Fruit fly (Drosophila melanogaster): ENCODE data around the gene CG4477.

CG4477 gene

DNA sequence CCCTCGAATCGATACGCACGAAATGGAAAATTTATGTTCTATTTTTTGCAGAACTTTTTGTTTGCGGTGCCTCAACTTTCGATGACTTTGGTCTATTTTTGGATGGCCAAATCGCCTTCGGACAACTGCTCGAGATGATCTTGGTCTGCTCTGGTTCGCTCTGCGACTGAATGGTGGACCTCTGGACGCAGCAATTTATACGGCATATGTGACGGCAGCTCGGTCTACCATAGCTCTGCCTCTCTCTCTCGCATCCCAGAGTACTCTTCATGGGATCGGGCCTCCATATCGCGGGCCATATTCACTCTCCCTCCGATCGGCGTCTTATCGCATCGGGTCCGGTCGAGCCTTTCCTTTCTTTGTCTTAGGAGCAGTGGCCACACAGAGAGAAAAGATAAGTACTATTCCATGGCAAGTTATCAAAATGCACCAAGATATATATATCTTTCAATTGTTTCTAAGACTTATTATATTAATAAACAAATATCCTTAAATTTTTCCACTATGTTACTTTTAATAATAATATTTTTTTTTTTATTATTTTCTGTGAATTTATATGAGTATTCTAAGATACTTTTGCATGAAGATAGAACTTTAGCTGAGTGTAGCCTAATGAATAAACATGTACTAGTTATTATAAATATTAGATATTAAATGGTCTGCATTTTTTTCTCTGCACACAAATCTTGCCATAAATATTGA is 41.2 kb upstream of the CG4477 start, which contains the start of gene Slc45-1 (continued):
- TF ChIP-seq CG14860 (GFP tag; IDR thresholded peaks at IDR 0.05; ENCODE audit: partially characterized antibody) (no peak), CG12744 (GFP tag; optimal IDR thresholded peaks at IDR 0.05) (no peak)

dm6 chr3L:9209665-9210064 is 40.4 kb upstream of the CG4477 start:
- TF ChIP-seq sug (tag; optimal IDR thresholded peaks at IDR 0.05) (peak; percentile 87), Bteb2 (GFP tag; optimal IDR thresholded peaks at IDR 0.05) (no peak), HLH3B (GFP tag; IDR thresholded peaks at IDR 0.05) (no peak), CG11696 (GFP tag; IDR thresholded peaks at IDR 0.05) (no peak), GATAe (GFP tag; conservative IDR thresholded peaks at IDR 0.05) (peak; percentile 70; the same call in 1 of the 2 replicates), Six4 (GFP tag; optimal IDR thresholded peaks at IDR 0.05) (no peak), CG13624 (GFP tag; optimal IDR thresholded peaks at IDR 0.05) (no peak), seq (GFP tag; IDR thresholded peaks at IDR 0.05) (no peak), Dip2 (GFP tag; IDR thresholded peaks at IDR 0.05) (no peak), Med (GFP tag) (peak; percentile 39), gfzf (GFP tag; optimal IDR thresholded peaks at IDR 0.05) (no peak), otp (GFP tag; IDR thresholded peaks at IDR 0.05) (no peak), CG42726 (GFP tag; IDR thresholded peaks at IDR 0.05; ENCODE audit: partially characterized antibody) (no peak), exex (tag; optimal IDR thresholded peaks at IDR 0.05) (peak; percentile 94), CG7987 (GFP tag; optimal IDR thresholded peaks at IDR 0.05) (no peak), PHDP (tag; optimal IDR thresholded peaks at IDR 0.05) (no peak), CG10462 (GFP tag; optimal IDR thresholded peaks at IDR 0.05) (no peak), Dip3 (GFP tag; optimal IDR thresholded peaks at IDR 0.05) (no peak), Drgx (GFP tag; IDR thresholded peaks at IDR 0.05) (peak; percentile 26; the same call in 1 of the 2 replicates), NFAT (GFP tag; IDR thresholded peaks at IDR 0.05) (no peak), D19A (tag; optimal IDR thresholded peaks at IDR 0.05) (no peak), Stat92E (GFP tag; optimal IDR thresholded peaks at IDR 0.05) (no peak), Camta (GFP tag; optimal IDR thresholded peaks at IDR 0.05) (no peak), CG3838 (GFP tag; optimal IDR thresholded peaks at IDR 0.05) (no peak), gcm2 (GFP tag; optimal IDR thresholded peaks at IDR 0.05) (no peak), prd (optimal IDR thresholded peaks at IDR 0.05) (no peak), prd (GFP tag; IDR thresholded peaks at IDR 0.05) (no peak), unpg (GFP tag; optimal IDR thresholded peaks at IDR 0.05) (peak; percentile 10), ato (GFP tag; IDR thresholded peaks at IDR 0.05; ENCODE audit: partially characterized antibody) (no peak), CG2120 (GFP tag; optimal IDR thresholded peaks at IDR 0.05) (no peak), HHEX (GFP tag; optimal IDR thresholded peaks at IDR 0.05) (no peak), ara (GFP tag; IDR thresholded peaks at IDR 0.05) (no peak), CG17328 (GFP tag; IDR thresholded peaks at IDR 0.05) (no peak), chif (GFP tag; optimal IDR thresholded peaks at IDR 0.05) (no peak), vvl (GFP tag; IDR thresholded peaks at IDR 0.05) (no peak), Myb (GFP tag; optimal IDR thresholded peaks at IDR 0.05) (no peak), ERR (GFP tag; optimal IDR thresholded peaks at IDR 0.05) (no peak), E2f2 (GFP tag; IDR thresholded peaks at IDR 0.05) (no peak), Xrp1 (GFP tag; IDR thresholded peaks at IDR 0.05) (0 out of 2 replicates have a peak, but pooled peaks have one; percentile 9), CG14014 (GFP tag; IDR thresholded peaks at IDR 0.05) (no peak), Atf6 (GFP tag; IDR thresholded peaks at IDR 0.05) (0 out of 2 replicates have a peak, but pooled peaks have one; percentile 23), sens (GFP tag) (peak; percentile 50), pzg (GFP tag; optimal IDR thresholded peaks at IDR 0.05) (no peak), Vsx1 (GFP tag; optimal IDR thresholded peaks at IDR 0.05) (peak; percentile 76), ac (GFP tag; optimal IDR thresholded peaks at IDR 0.05) (no peak), Side (GFP tag; optimal IDR thresholded peaks at IDR 0.05) (no peak), gro (GFP tag; optimal IDR thresholded peaks at IDR 0.05) (peak; percentile 25)

Measured in whole organism, embryonic.